Worm (Caenorhabditis elegans) whole organism, early embryonic: Measurements from ENCODE around the gene C25H3.1.

Experiments
- B0310.2 ChIP-seq: sonication (generic microtip); optimal IDR thresholded peaks from 2 replicates; lab custom pipeline; 2016; ENCODE audit warnings: mild to moderate bottlenecking, missing genetic modification characterization, missing compliant biosample characterization
- F13C5.2 ChIP-seq: sonication (generic microtip); optimal IDR thresholded peaks from 2 replicates; lab custom pipeline; 2017; ENCODE audit warnings: mild to moderate bottlenecking, missing genetic modification characterization, inconsistent platforms, missing compliant biosample characterization
- aly-1 ChIP-seq: sonication (generic microtip); optimal IDR thresholded peaks from 2 replicates; lab custom pipeline; 2016; ENCODE audit warnings: missing genetic modification characterization, missing compliant biosample characterization
- ama-1 ChIP-seq: fragments of 150-350 bp; optimal IDR thresholded peaks from 2 replicates; lab custom pipeline; 2014
- hmg-4 ChIP-seq: fragments of 200-800 bp; sonication (Bioruptor generic); optimal IDR thresholded peaks from 2 replicates; lab custom pipeline; 2018; ENCODE audit warnings: mild to moderate bottlenecking, missing genetic modification characterization, missing compliant biosample characterization
- sea-1 ChIP-seq: fragments of 200-800 bp; sonication (Bioruptor generic); conservative IDR thresholded peaks from 2 replicates; pipeline ENCODE4 v1.3.6; 2022; ENCODE audit warnings: missing genetic modification characterization, missing compliant biosample characterization
- tra-4 ChIP-seq: sonication (generic microtip); optimal IDR thresholded peaks from 2 replicates; lab custom pipeline; 2017; ENCODE audit warnings: missing genetic modification characterization, missing compliant biosample characterization

ce11 chrII:5748395-5748794 is 49.5 kb downstream of the C25H3.1 start:
- no peak for TF ChIP-seq ama-1 (lab: Kevin White, UChicago)
- no peak for TF ChIP-seq F13C5.2 (tag; lab: Kevin White, UChicago)
- no peak for TF ChIP-seq aly-1
- TF ChIP-seq tra-4 (tag; lab: Kevin White, UChicago), result no peak
- TF ChIP-seq hmg-4, result no peak
- no peak for TF ChIP-seq B0310.2 (tag; lab: Kevin White, UChicago)
- no peak for TF ChIP-seq sea-1 (GFP tag; lab: Robert Waterston, UW)
